Fruit fly (Drosophila melanogaster) whole organism, pupa: ENCODE data around the gene CG2794.

ENCODE experiments used
- CG12605 ChIP-seq: fragments of 200-800 bp; sonication (Bioruptor generic); IDR thresholded peaks from 2 replicates; pipeline ENCODE4 v1.3.6; 2022; ENCODE audit warnings: missing biosample characterization, missing genetic modification characterization
- CG13204 ChIP-seq: fragments of 200-800 bp; sonication (Bioruptor generic); optimal IDR thresholded peaks from 2 replicates; lab custom pipeline; 2018; ENCODE audit warnings: missing biosample characterization, mild to moderate bottlenecking, missing genetic modification characterization, moderate library complexity
- CG14655 ChIP-seq: fragments of 200-800 bp; sonication (Bioruptor generic); optimal IDR thresholded peaks from 3 replicates; lab custom pipeline; 2017; ENCODE audit warnings: mild to moderate bottlenecking, missing biosample characterization, missing genetic modification reagents, missing genetic modification characterization
- CG15710 ChIP-seq: fragments of 200-800 bp; sonication (Bioruptor generic); optimal IDR thresholded peaks from 2 replicates; lab custom pipeline; 2018; ENCODE audit warnings: missing biosample characterization, mild to moderate bottlenecking, missing genetic modification characterization, moderate library complexity
- CG17806 ChIP-seq: fragments of 200-800 bp; sonication (Bioruptor generic); optimal IDR thresholded peaks from 2 replicates; lab custom pipeline; 2018; ENCODE audit warnings: missing biosample characterization, mild to moderate bottlenecking, missing genetic modification characterization, moderate library complexity
- CG4496 ChIP-seq: fragments of 200-800 bp; sonication (Bioruptor generic); IDR thresholded peaks from 3 replicates; pipeline ENCODE4 v1.3.6; 2022; ENCODE audit warnings: missing biosample characterization, missing genetic modification characterization
- CG8301 ChIP-seq: fragments of 200-800 bp; sonication (Bioruptor generic); optimal IDR thresholded peaks from 2 replicates; lab custom pipeline; 2018; ENCODE audit warnings: missing biosample characterization, mild to moderate bottlenecking, missing genetic modification characterization
- D1 ChIP-seq: fragments of 200-800 bp; sonication (Bioruptor generic); optimal IDR thresholded peaks from 2 replicates; lab custom pipeline; 2018; ENCODE audit warnings: missing biosample characterization, mild to moderate bottlenecking, missing genetic modification characterization, moderate library complexity
- EcR ChIP-seq: fragments of 200-800 bp; sonication (Bioruptor generic); optimal IDR thresholded peaks from 3 replicates; lab custom pipeline; 2019; ENCODE audit warnings: missing biosample characterization, missing genetic modification characterization, mild to moderate bottlenecking, moderate library complexity, missing genetic modification reagents
- Ets98B ChIP-seq: fragments of 200-800 bp; sonication (Bioruptor generic); IDR thresholded peaks from 2 replicates; pipeline ENCODE4 v1.3.6; 2022; ENCODE audit warnings: missing biosample characterization, missing genetic modification characterization
- Pif1A ChIP-seq: fragments of 200-800 bp; sonication (Bioruptor generic); optimal IDR thresholded peaks from 3 replicates; lab custom pipeline; 2016; ENCODE audit warnings: missing biosample characterization, missing genetic modification characterization
- gl ChIP-seq: fragments of 200-800 bp; sonication (Bioruptor generic); optimal IDR thresholded peaks from 2 replicates; lab custom pipeline; 2018; ENCODE audit warnings: missing biosample characterization, mild to moderate bottlenecking, missing genetic modification characterization
- rn ChIP-seq: fragments of 200-800 bp; sonication (Bioruptor generic); IDR thresholded peaks from 2 replicates; pipeline ENCODE4 v1.3.6; 2022; ENCODE audit warnings: missing biosample characterization, missing genetic modification characterization

DNA sequence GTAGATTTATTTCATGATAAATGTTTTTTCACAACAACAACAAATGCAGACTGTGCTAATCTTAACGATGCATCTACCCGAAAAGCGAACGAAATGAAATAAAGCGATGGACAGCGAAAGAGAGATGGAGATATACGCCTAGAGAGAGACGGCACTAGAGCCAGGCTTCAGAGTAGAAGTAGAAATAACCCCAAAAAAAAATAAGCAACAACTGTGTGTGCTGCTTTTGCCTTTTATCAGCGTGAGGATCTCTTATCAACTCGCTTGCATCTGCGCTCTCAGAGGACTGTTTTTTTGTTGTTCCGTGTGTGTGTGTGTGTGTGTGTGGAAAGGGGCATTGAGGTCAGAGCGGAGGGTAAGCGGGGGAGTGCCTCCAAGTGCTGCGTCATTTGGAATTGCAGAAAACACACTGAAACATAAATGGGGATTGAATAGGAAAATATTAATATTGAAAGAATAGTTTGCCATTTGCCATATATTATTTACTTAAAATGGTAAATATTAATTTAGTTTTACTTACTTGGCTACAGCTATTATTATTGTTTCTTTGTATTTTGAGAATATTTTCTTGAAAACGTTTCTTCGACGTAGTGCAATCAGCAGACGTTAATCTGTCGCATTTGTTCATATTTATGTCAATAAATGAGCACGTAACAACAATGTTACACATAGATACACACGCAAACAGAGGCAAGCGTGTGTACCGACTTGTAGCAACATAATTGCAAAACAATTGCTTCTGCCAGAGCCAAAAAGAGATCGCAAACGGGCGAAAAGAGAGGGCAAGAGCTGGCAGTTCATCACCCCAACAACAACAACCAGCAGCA is 42.7 kb upstream of the CG2794 start:
- TF ChIP-seq CG14655, result no peak
- TF ChIP-seq D1 (tag; lab: Kevin White, UChicago), result no peak
- TF ChIP-seq rn (GFP tag; lab: Robert Waterston, UW), result no peak
- TF ChIP-seq CG17806 (tag; lab: Kevin White, UChicago), result no peak
- no peak for TF ChIP-seq Pif1A (GFP tag; lab: Kevin White, UChicago)
- no peak for TF ChIP-seq CG8301 (tag; lab: Kevin White, UChicago)
- TF ChIP-seq CG12605, result no peak
- no peak for TF ChIP-seq EcR
- TF ChIP-seq Ets98B (GFP tag; lab: Robert Waterston, UW), result no peak
- TF ChIP-seq CG15710 (tag; lab: Kevin White, UChicago), result no peak
- TF ChIP-seq CG4496 (GFP tag; lab: Robert Waterston, UW), result no peak
- no peak for TF ChIP-seq CG13204
- TF ChIP-seq gl (tag; lab: Kevin White, UChicago), result no peak
